Worm (Caenorhabditis elegans): ENCODE data around the gene F08G2.5.

- TF ChIP-seq ztf-23 (GFP tag; IDR thresholded peaks at IDR 0.05): 0 out of 2 replicates have a peak, but pooled peaks have one; percentile 57
- no peak for TF ChIP-seq tab-1 (GFP tag; IDR thresholded peaks at IDR 0.05)
- no peak for TF ChIP-seq ref-1 (GFP tag; conservative IDR thresholded peaks at IDR 0.05)
Observed at ce11 chrII:13847366-13847765, 13.9 kb upstream of the F08G2.5 start.
